Fruit fly (Drosophila melanogaster): Measurements from ENCODE around the gene rudhira.

rudhira gene

DNA sequence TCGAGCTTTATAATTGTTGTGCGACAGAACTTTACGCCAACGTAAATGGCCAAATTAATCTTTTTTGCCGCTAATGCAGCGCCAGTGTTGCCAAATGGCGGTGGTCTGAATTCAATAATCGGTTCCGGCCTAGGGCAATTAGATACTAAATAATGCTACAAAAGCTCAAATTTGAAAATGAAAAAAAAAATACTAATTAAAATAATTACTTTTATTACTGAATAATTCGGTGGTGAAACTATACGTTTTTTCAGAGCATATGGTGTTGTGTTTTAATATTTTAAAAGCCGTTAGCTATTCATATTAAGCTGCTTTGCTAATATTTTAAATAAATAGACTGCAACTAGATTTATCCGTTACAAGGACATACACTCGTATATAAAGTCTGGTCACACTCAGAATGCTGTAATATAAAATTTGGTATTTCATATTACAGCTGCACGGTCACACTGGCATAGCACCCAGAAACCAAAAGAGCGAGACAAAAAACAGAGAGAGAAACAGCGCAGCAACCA lies at the start of gene rudhira, which contains the start of gene CG1578:
Gene rudhira (plus strand): TSS at position 465 of the 515 bp plus-strand sequence.
Gene CG1578 (minus strand): TSS at position 118 of the 515 bp plus-strand sequence.
- TF ChIP-seq tj (GFP tag; optimal IDR thresholded peaks at IDR 0.05) (no peak), CG1620 (GFP tag; optimal IDR thresholded peaks at IDR 0.05) (no peak), bab1 (GFP tag; optimal IDR thresholded peaks at IDR 0.05) (no peak), CG7101 (tag; optimal IDR thresholded peaks at IDR 0.05) (peak; percentile 1), kay (GFP tag; ENCODE audit: borderline replicate concordance) (no peak), cic (GFP tag; optimal IDR thresholded peaks at IDR 0.05) (no peak), ovo (GFP tag; optimal IDR thresholded peaks at IDR 0.05) (peak; percentile 61), Clk (GFP tag; optimal IDR thresholded peaks at IDR 0.05) (no peak), cnc (optimal IDR thresholded peaks at IDR 0.05) (no peak), CG14711 (tag; optimal IDR thresholded peaks at IDR 0.05) (peak; percentile 35), CG12768 (GFP tag; optimal IDR thresholded peaks at IDR 0.05) (no peak), CG33017 (tag; optimal IDR thresholded peaks at IDR 0.05) (no peak), CG5204 (GFP tag; optimal IDR thresholded peaks at IDR 0.05) (no peak), pad (GFP tag; optimal IDR thresholded peaks at IDR 0.05) (peak; percentile 8), CG11617 (GFP tag; optimal IDR thresholded peaks at IDR 0.05) (peak; percentile 44), Hr96 (GFP tag; optimal IDR thresholded peaks at IDR 0.05) (no peak), CG7045 (GFP tag; optimal IDR thresholded peaks at IDR 0.05) (no peak), Crg-1 (GFP tag; optimal IDR thresholded peaks at IDR 0.05) (no peak), Mnt (GFP tag; optimal IDR thresholded peaks at IDR 0.05) (peak; percentile 34), toe (GFP tag; optimal IDR thresholded peaks at IDR 0.05) (no peak)

DNA sequence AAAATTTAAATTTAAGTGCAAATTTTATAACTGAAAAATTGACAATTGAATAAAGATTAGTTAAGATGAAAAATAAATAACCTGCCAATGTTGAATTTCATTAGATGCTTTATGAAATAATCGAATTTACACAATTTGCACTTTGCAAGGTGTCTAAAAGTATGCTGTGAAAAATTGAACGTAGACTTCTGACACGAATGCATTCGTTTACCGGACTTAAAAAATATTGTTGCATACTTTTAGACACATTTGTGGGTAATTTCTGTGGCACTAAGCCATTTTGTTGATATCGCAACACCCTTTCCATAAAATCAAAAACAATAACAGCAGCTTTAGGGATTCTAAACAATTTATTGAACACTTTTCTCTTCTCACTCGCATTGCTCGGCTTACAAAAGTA lies 47.3 kb upstream of the rudhira start:
- no peak for TF ChIP-seq cic (GFP tag; optimal IDR thresholded peaks at IDR 0.05)
- TF ChIP-seq bab1 (GFP tag; optimal IDR thresholded peaks at IDR 0.05), result no peak
- no peak for TF ChIP-seq CG12768 (GFP tag; optimal IDR thresholded peaks at IDR 0.05)
- no peak for TF ChIP-seq CG5204 (GFP tag; optimal IDR thresholded peaks at IDR 0.05)
- TF ChIP-seq toe (GFP tag; optimal IDR thresholded peaks at IDR 0.05), result no peak
- no peak for TF ChIP-seq CG14711 (tag; optimal IDR thresholded peaks at IDR 0.05)
- no peak for TF ChIP-seq CG33017 (tag; optimal IDR thresholded peaks at IDR 0.05)
- no peak for TF ChIP-seq Mnt (GFP tag; optimal IDR thresholded peaks at IDR 0.05)
- TF ChIP-seq CG11617 (GFP tag; optimal IDR thresholded peaks at IDR 0.05), result no peak
- no peak for TF ChIP-seq Hr96 (GFP tag; optimal IDR thresholded peaks at IDR 0.05)
- no peak for TF ChIP-seq CG1620 (GFP tag; optimal IDR thresholded peaks at IDR 0.05)
- TF ChIP-seq tj (GFP tag; optimal IDR thresholded peaks at IDR 0.05), result no peak
- TF ChIP-seq kay (GFP tag; ENCODE audit: borderline replicate concordance), result no peak
- TF ChIP-seq Crg-1 (GFP tag; optimal IDR thresholded peaks at IDR 0.05), result no peak
- no peak for TF ChIP-seq cnc (optimal IDR thresholded peaks at IDR 0.05)

DNA sequence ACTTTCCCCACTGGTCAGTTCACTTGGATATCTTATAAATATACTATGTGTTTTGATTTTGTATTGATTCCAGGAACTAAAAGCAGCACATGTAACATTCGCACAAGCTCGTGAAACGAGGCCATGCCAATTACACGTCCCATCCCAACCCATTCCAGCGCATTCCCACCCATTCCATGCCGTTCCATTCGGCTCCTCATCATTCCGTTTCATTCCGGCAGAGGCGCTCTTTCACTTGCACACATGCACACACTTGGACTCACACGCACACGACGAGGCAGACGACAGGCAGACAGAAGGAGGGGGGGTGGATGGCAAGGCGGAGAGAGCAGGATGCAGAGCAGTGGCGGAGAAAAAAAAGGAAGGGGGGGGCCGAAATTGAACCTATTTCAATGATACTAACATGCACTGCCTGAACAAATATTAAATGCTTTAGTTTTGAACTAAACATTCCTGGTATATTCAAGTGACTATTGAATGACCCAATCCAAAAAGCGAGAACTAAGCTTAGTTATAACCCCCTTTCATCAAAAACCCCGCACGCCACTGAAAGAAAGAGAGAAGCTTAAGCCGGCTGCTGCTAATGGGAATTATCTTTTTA lies 40.6 kb upstream of the rudhira start:
- TF ChIP-seq Hr96 (GFP tag; optimal IDR thresholded peaks at IDR 0.05) (peak; percentile 24), Mnt (GFP tag; optimal IDR thresholded peaks at IDR 0.05) (no peak), CG7045 (GFP tag; optimal IDR thresholded peaks at IDR 0.05) (peak; percentile 28), CG5204 (GFP tag; optimal IDR thresholded peaks at IDR 0.05) (no peak), CG33017 (tag; optimal IDR thresholded peaks at IDR 0.05) (no peak), ovo (GFP tag; optimal IDR thresholded peaks at IDR 0.05) (no peak), cnc (optimal IDR thresholded peaks at IDR 0.05) (no peak), Crg-1 (GFP tag; optimal IDR thresholded peaks at IDR 0.05) (no peak), CG12768 (GFP tag; optimal IDR thresholded peaks at IDR 0.05) (no peak), pad (GFP tag; optimal IDR thresholded peaks at IDR 0.05) (no peak), CG14711 (tag; optimal IDR thresholded peaks at IDR 0.05) (no peak), CG1620 (GFP tag; optimal IDR thresholded peaks at IDR 0.05) (no peak), tj (GFP tag; optimal IDR thresholded peaks at IDR 0.05) (no peak), kay (GFP tag; ENCODE audit: borderline replicate concordance) (no peak), Clk (GFP tag; optimal IDR thresholded peaks at IDR 0.05) (no peak), cic (GFP tag; optimal IDR thresholded peaks at IDR 0.05) (no peak), toe (GFP tag; optimal IDR thresholded peaks at IDR 0.05) (no peak), CG7101 (tag; optimal IDR thresholded peaks at IDR 0.05) (peak; percentile 6), CG11617 (GFP tag; optimal IDR thresholded peaks at IDR 0.05) (no peak), bab1 (GFP tag; optimal IDR thresholded peaks at IDR 0.05) (no peak)

DNA sequence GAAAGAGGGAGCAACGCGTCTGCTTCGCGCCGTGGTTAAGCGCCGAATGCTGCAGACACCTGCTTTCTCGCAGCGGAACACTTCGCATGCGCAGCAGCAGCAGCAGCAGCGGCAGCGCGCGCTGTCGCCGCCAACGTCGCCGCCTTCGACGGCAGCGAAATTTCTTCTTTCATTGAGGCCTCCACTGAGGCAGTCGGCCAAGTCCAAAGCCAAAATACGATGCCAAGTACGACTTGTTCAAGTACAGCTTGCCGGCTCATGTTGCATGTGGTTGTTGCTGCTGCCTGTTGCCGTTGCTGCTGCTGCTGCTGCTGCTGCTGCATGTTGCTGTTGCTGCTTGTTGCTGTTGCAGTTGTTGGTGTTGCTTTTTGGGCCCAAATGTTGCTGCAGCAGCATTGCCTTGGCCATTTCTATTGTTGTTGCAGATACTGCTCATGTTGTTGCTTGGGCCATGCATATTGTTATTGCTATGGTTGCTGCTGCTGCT lies 37.9 kb upstream of the rudhira start, which contains the start of gene dy:
Gene dy (minus strand): TSS at position 51 of the 487 bp plus-strand sequence.
- TF ChIP-seq bab1 (GFP tag; optimal IDR thresholded peaks at IDR 0.05) (no peak), Mnt (GFP tag; optimal IDR thresholded peaks at IDR 0.05) (no peak), Clk (GFP tag; optimal IDR thresholded peaks at IDR 0.05) (no peak), CG11617 (GFP tag; optimal IDR thresholded peaks at IDR 0.05) (no peak), Hr96 (GFP tag; optimal IDR thresholded peaks at IDR 0.05) (no peak), CG1620 (GFP tag; optimal IDR thresholded peaks at IDR 0.05) (no peak), cic (GFP tag; optimal IDR thresholded peaks at IDR 0.05) (no peak), toe (GFP tag; optimal IDR thresholded peaks at IDR 0.05) (no peak), kay (GFP tag; ENCODE audit: borderline replicate concordance) (no peak), CG7045 (GFP tag; optimal IDR thresholded peaks at IDR 0.05) (no peak), Crg-1 (GFP tag; optimal IDR thresholded peaks at IDR 0.05) (no peak), CG7101 (tag; optimal IDR thresholded peaks at IDR 0.05) (no peak), CG5204 (GFP tag; optimal IDR thresholded peaks at IDR 0.05) (no peak), cnc (optimal IDR thresholded peaks at IDR 0.05) (no peak), CG12768 (GFP tag; optimal IDR thresholded peaks at IDR 0.05) (no peak), CG33017 (tag; optimal IDR thresholded peaks at IDR 0.05) (no peak), ovo (GFP tag; optimal IDR thresholded peaks at IDR 0.05) (no peak), pad (GFP tag; optimal IDR thresholded peaks at IDR 0.05) (no peak), tj (GFP tag; optimal IDR thresholded peaks at IDR 0.05) (no peak), CG14711 (tag; optimal IDR thresholded peaks at IDR 0.05) (no peak)

DNA sequence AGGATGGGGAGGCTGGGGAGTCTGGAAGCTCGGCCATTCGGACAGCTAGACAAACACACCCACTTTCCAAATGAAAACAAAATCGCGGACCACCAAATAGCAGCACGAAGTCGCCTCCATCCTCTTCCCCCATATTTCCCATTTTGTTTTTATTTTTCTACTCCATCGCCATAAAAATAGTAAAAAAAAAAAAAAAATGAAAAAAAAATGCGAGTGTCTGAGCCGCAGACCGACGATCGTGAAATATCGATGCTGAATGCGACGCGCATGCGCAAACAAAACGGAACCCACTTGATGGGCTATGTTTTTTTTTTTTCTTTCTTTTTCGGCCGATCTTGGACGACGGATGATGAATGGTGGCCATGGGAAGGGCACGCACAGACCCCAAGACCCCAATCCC lies 31.7 kb upstream of the rudhira start:
- TF ChIP-seq ovo (GFP tag; optimal IDR thresholded peaks at IDR 0.05) (no peak), cic (GFP tag; optimal IDR thresholded peaks at IDR 0.05) (no peak), toe (GFP tag; optimal IDR thresholded peaks at IDR 0.05) (no peak), CG7045 (GFP tag; optimal IDR thresholded peaks at IDR 0.05) (no peak), CG5204 (GFP tag; optimal IDR thresholded peaks at IDR 0.05) (no peak), Clk (GFP tag; optimal IDR thresholded peaks at IDR 0.05) (no peak), CG1620 (GFP tag; optimal IDR thresholded peaks at IDR 0.05) (no peak), tj (GFP tag; optimal IDR thresholded peaks at IDR 0.05) (no peak), pad (GFP tag; optimal IDR thresholded peaks at IDR 0.05) (no peak), Hr96 (GFP tag; optimal IDR thresholded peaks at IDR 0.05) (no peak), Mnt (GFP tag; optimal IDR thresholded peaks at IDR 0.05) (no peak), CG11617 (GFP tag; optimal IDR thresholded peaks at IDR 0.05) (no peak), Crg-1 (GFP tag; optimal IDR thresholded peaks at IDR 0.05) (no peak), CG14711 (tag; optimal IDR thresholded peaks at IDR 0.05) (no peak), CG33017 (tag; optimal IDR thresholded peaks at IDR 0.05) (no peak), cnc (optimal IDR thresholded peaks at IDR 0.05) (no peak), bab1 (GFP tag; optimal IDR thresholded peaks at IDR 0.05) (no peak), CG7101 (tag; optimal IDR thresholded peaks at IDR 0.05) (no peak)
